Worm (Caenorhabditis elegans): ENCODE results near the gene T05C7.4.

The T05C7.4 gene

DNA sequence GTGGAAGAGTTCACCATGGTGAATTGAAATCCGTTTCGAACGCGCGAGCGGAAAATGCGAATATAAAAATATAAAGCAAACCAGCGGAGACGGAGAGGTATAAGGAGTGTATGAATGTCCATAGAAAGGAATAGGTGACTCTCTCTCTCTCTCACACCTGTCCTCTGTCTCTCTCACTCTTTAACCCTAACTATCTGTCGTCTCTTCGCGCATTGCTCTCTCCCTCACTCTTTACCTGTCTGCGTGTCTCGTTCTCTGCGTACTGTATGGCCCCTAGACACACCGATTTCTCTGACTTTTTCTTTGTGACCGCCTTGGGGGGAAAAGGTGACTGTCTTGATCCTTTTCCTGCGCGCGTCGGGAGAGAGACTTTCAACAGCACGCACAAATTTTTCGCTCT, 2.2 kb downstream of the T05C7.4 start (continued):
- TF ChIP-seq npax-4 (tag; optimal IDR thresholded peaks at IDR 0.05): no peak
- no peak for TF ChIP-seq pqm-1 (tag; optimal IDR thresholded peaks at IDR 0.05)
- TF ChIP-seq ceh-18 (tag; optimal IDR thresholded peaks at IDR 0.05): peak; percentile 13
- no peak for TF ChIP-seq lim-6 (tag; optimal IDR thresholded peaks at IDR 0.05)

DNA sequence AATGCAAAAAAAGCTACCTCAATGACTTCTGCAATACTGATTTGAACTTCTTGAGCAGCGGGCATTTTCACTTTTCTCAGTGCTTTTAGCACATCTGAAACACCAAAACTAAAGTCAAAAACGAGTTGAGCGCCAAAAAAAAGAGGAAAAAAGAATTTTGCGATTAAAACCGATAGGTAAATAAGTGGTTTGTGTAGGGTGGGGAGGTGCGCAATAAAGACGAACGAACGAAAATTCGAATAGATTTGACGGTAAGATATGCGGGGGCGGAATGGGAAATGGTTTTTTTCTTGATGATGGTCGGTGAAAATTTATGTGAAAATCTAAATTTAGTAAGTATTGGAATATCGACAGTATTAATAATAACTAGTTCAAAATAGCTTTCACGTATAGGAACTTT, 4.7 kb downstream of the T05C7.4 start, which contains the start of gene frm-5.1:
TSS of gene frm-5.1 (minus strand) at position 101 of the 400 bp plus-strand sequence.
- TF ChIP-seq nhr-232 (tag; optimal IDR thresholded peaks at IDR 0.05): no peak
- no peak for TF ChIP-seq pha-4 (tag; optimal IDR thresholded peaks at IDR 0.05)
- TF ChIP-seq fax-1 (tag; optimal IDR thresholded peaks at IDR 0.05): no peak
- no peak for TF ChIP-seq unc-42 (tag; optimal IDR thresholded peaks at IDR 0.05)
- TF ChIP-seq syd-9 (tag; optimal IDR thresholded peaks at IDR 0.05): no peak
- TF ChIP-seq hlh-15 (tag; optimal IDR thresholded peaks at IDR 0.05): no peak
